Fruit fly (Drosophila melanogaster) whole organism, prepupa: ENCODE results near the gene Past1.

Experiments
- CG16779 ChIP-seq: fragments of 200-800 bp; sonication (Bioruptor generic); optimal IDR thresholded peaks from 3 replicates; lab custom pipeline; 2017; ENCODE audit warnings: missing biosample characterization, mild to moderate bottlenecking, missing genetic modification characterization
- CG6276 ChIP-seq: fragments of 200-800 bp; sonication (Bioruptor generic); optimal IDR thresholded peaks from 2 replicates; lab custom pipeline; 2017; ENCODE audit warnings: missing biosample characterization, mild to moderate bottlenecking, missing genetic modification characterization
- CG6792 ChIP-seq: fragments of 200-800 bp; sonication (Bioruptor generic); optimal IDR thresholded peaks from 3 replicates; lab custom pipeline; 2016; ENCODE audit warnings: missing biosample characterization, missing genetic modification characterization
- CG6808 ChIP-seq: fragments of 200-800 bp; sonication (Bioruptor generic); optimal IDR thresholded peaks from 3 replicates; lab custom pipeline; 2017; ENCODE audit warnings: missing biosample characterization, missing genetic modification characterization, mild to moderate bottlenecking, moderate library complexity, missing genetic modification reagents
- CG6854 ChIP-seq: fragments of 200-800 bp; sonication (Bioruptor generic); optimal IDR thresholded peaks from 2 replicates; lab custom pipeline; 2017; ENCODE audit warnings: missing biosample characterization, mild to moderate bottlenecking, missing genetic modification characterization
- Ets96B ChIP-seq: fragments of 200-800 bp; optimal IDR thresholded peaks from 2 replicates; lab custom pipeline; 2019; ENCODE audit warnings: missing biosample characterization, mild to moderate bottlenecking, missing genetic modification characterization, moderate library complexity

DNA sequence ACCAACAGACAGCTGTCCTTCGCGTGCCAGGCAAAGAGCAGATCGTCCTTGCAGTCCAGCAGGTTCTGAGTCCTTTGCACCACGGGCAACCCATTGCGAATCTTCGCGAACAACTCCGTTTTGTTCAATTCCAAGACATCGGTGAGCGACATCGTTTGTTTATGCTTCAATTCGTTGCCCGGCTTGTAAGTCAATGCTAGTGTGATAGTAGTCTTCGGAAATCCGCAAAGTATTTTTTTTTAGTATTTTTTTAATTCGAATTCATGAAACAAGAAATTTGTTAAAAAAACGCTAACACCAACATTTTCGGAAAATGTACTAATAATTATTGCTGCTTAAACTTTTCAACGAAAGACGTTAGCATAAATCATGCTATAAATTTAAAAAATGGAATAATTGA lies 18.3 kb upstream of the Past1 start, which contains the start of gene mbo:
- TF ChIP-seq CG6808 (GFP tag; lab: Kevin White, UChicago) (no peak), CG6276 (GFP tag; lab: Kevin White, UChicago) (no peak), CG6792 (no peak), Ets96B (no peak), CG6854 (GFP tag; lab: Kevin White, UChicago) (no peak), CG16779 (tag; lab: Kevin White, UChicago) (no peak)
